Worm (Caenorhabditis elegans) whole organism, young adult: ENCODE data around the gene mes-6.

Source experiments
- B0035.1 ChIP-seq: sonication (generic microtip); optimal IDR thresholded peaks from 2 replicates; lab custom pipeline; 2016; ENCODE audit warnings: missing genetic modification characterization, mild to moderate bottlenecking, missing compliant biosample characterization, missing genotype, missing genetic modification reagents
- B0336.3 ChIP-seq: fragments of 200-800 bp; sonication (Bioruptor generic); IDR thresholded peaks from 2 replicates; pipeline ENCODE4 v1.3.6; 2022; ENCODE audit warnings: missing genetic modification characterization, missing compliant biosample characterization
- D2030.7 ChIP-seq: fragments of 200-800 bp; sonication (Bioruptor generic); IDR thresholded peaks from 2 replicates; pipeline ENCODE4 v1.3.6; 2022; ENCODE audit warnings: missing genetic modification reagents, missing genetic modification characterization, missing compliant biosample characterization
- F22D6.2 ChIP-seq: sonication (generic microtip); optimal IDR thresholded peaks from 2 replicates; lab custom pipeline; 2016; ENCODE audit warnings: mild to moderate bottlenecking, missing genetic modification characterization, missing compliant biosample characterization
- F33H1.4 ChIP-seq: fragments of 200-800 bp; sonication (Bioruptor generic); IDR thresholded peaks from 2 replicates; pipeline ENCODE4 v1.3.6; 2022; ENCODE audit warnings: missing genetic modification reagents, missing genetic modification characterization, missing compliant biosample characterization
- F49E8.2 ChIP-seq: sonication (generic microtip); optimal IDR thresholded peaks from 3 replicates; lab custom pipeline; 2017; ENCODE audit warnings: missing genetic modification characterization, mild to moderate bottlenecking, missing compliant biosample characterization, antibody characterized with exemption, moderate library complexity; ENCODE audit not compliant: insufficient read depth
- K11D2.4 ChIP-seq: fragments of 200-800 bp; sonication (Bioruptor generic); IDR thresholded peaks from 2 replicates; pipeline ENCODE4 v1.3.6; 2022; ENCODE audit warnings: missing genetic modification reagents, missing genetic modification characterization, missing compliant biosample characterization
- Y53F4B.3 ChIP-seq: fragments of 200-800 bp; sonication (Bioruptor generic); IDR thresholded peaks from 2 replicates; pipeline ENCODE4 v1.3.6; 2022; ENCODE audit warnings: missing genetic modification reagents, missing genetic modification characterization, missing compliant biosample characterization
- Y53G8AR.9 ChIP-seq: fragments of 200-800 bp; sonication (Bioruptor generic); conservative IDR thresholded peaks from 2 replicates; pipeline ENCODE4 v1.3.6; 2022; ENCODE audit warnings: missing genetic modification reagents, missing genetic modification characterization, missing compliant biosample characterization
- Y79H2A.3 ChIP-seq: fragments of 200-800 bp; sonication (Bioruptor generic); conservative IDR thresholded peaks from 2 replicates; pipeline ENCODE4 v1.3.6; 2022; ENCODE audit warnings: missing genetic modification reagents, missing genetic modification characterization, missing compliant biosample characterization
- Y95B8A.8 ChIP-seq: fragments of 200-800 bp; sonication (Bioruptor generic); IDR thresholded peaks from 2 replicates; pipeline ENCODE4 v1.3.6; 2022; ENCODE audit warnings: missing genetic modification reagents, missing genetic modification characterization, missing compliant biosample characterization
- ZK185.1 ChIP-seq: sonication (generic microtip); optimal IDR thresholded peaks from 2 replicates; lab custom pipeline; 2016; ENCODE audit warnings: mild to moderate bottlenecking, missing genetic modification characterization, missing compliant biosample characterization; ENCODE audit not compliant: poor library complexity, severe bottlenecking
- atf-7 ChIP-seq: sonication (generic microtip); optimal IDR thresholded peaks from 2 replicates; lab custom pipeline; 2017; ENCODE audit warnings: mild to moderate bottlenecking, missing genetic modification characterization, missing compliant biosample characterization
- athp-1 ChIP-seq: sonication (generic microtip); optimal IDR thresholded peaks from 2 replicates; lab custom pipeline; 2017; ENCODE audit warnings: mild to moderate bottlenecking, missing genetic modification characterization, missing compliant biosample characterization
- attf-5 ChIP-seq: fragments of 200-800 bp; sonication (Bioruptor generic); optimal IDR thresholded peaks from 2 replicates; lab custom pipeline; 2018; ENCODE audit warnings: mild to moderate bottlenecking, missing genetic modification characterization, missing compliant biosample characterization
- cebp-2 ChIP-seq: fragments of 200-800 bp; sonication (Bioruptor generic); IDR thresholded peaks from 2 replicates; pipeline ENCODE4 v1.3.6; 2022; ENCODE audit warnings: missing genetic modification characterization, missing compliant biosample characterization
- die-1 ChIP-seq: sonication (generic microtip); optimal IDR thresholded peaks from 2 replicates; lab custom pipeline; 2016; ENCODE audit warnings: missing genotype, mild to moderate bottlenecking, missing genetic modification characterization, missing compliant biosample characterization
- ets-4 ChIP-seq: fragments of 200-800 bp; sonication (Bioruptor generic); optimal IDR thresholded peaks from 2 replicates; lab custom pipeline; 2018; ENCODE audit warnings: mild to moderate bottlenecking, missing genetic modification characterization, missing compliant biosample characterization
- hlh-26 ChIP-seq: fragments of 200-800 bp; sonication (Bioruptor generic); conservative IDR thresholded peaks from 2 replicates; pipeline ENCODE4 v1.3.6; 2022; ENCODE audit warnings: missing genetic modification reagents, missing genetic modification characterization, missing compliant biosample characterization
- hrde-1 ChIP-seq: sonication (generic microtip); optimal IDR thresholded peaks from 2 replicates; lab custom pipeline; 2016; ENCODE audit warnings: missing genetic modification characterization, mild to moderate bottlenecking, missing compliant biosample characterization, moderate library complexity, missing genotype, missing genetic modification reagents, borderline replicate concordance
- let-607 ChIP-seq, 2 experiments: fragments of 200-800 bp in 1 of 2; sonication (Bioruptor generic) in 1 of 2; sonication (generic microtip) in 1 of 2; optimal IDR thresholded peaks; 2 replicates each; lab custom pipeline; 2016 to 2018; ENCODE audit warnings: mild to moderate bottlenecking in 2 of 2, missing compliant biosample characterization in 2 of 2, missing genetic modification characterization in 2 of 2, moderate library complexity in 2 of 2, missing genotype in 1 of 2
- lin-26 ChIP-seq: fragments of 200-800 bp; sonication (Bioruptor generic); IDR thresholded peaks from 2 replicates; pipeline ENCODE4 v1.3.6; 2022; ENCODE audit warnings: missing genetic modification reagents, missing genetic modification characterization, missing compliant biosample characterization
- madf-3 ChIP-seq: fragments of 200-800 bp; sonication (Bioruptor generic); IDR thresholded peaks from 2 replicates; pipeline ENCODE4 v1.3.6; 2022; ENCODE audit warnings: missing genetic modification reagents, missing genetic modification characterization, missing compliant biosample characterization
- madf-6 ChIP-seq: fragments of 200-800 bp; sonication (Bioruptor generic); IDR thresholded peaks from 2 replicates; pipeline ENCODE4 v1.3.6; 2022; ENCODE audit warnings: missing genetic modification reagents, missing genetic modification characterization, missing compliant biosample characterization
- nhr-120 ChIP-seq: fragments of 200-800 bp; sonication (Bioruptor generic); IDR thresholded peaks from 2 replicates; pipeline ENCODE4 v1.3.6; 2022; ENCODE audit warnings: missing genetic modification characterization, missing compliant biosample characterization
- pbrm-1 ChIP-seq: fragments of 200-800 bp; sonication (Bioruptor generic); IDR thresholded peaks from 2 replicates; pipeline ENCODE4 v1.3.6; 2022; ENCODE audit warnings: missing genetic modification reagents, missing genetic modification characterization, missing compliant biosample characterization
- pha-4 ChIP-seq: fragments of 150-350 bp; sonication (generic microtip); optimal IDR thresholded peaks from 2 replicates; lab custom pipeline; 2014; ENCODE audit warnings: missing biosample characterization, missing genetic modification reagents, missing genetic modification characterization
- repo-1 ChIP-seq: sonication (generic microtip); optimal IDR thresholded peaks from 2 replicates; lab custom pipeline; 2017; ENCODE audit warnings: mild to moderate bottlenecking, missing genetic modification characterization, missing compliant biosample characterization
- rpc-1 ChIP-seq, 2 experiments: fragments of 150-350 bp in 1 of 2; sonication (generic microtip) in 1 of 2; optimal IDR thresholded peaks; 2 replicates each; lab custom pipeline; 2014 to 2018; ENCODE audit warnings: missing biosample characterization in 1 of 2, missing genetic modification characterization in 1 of 2, missing genetic modification reagents in 1 of 2, missing genotype in 1 of 2
- snpc-3.4 ChIP-seq: sonication (generic microtip); optimal IDR thresholded peaks from 2 replicates; lab custom pipeline; 2017; ENCODE audit warnings: missing genetic modification characterization, mild to moderate bottlenecking, missing compliant biosample characterization, antibody characterized with exemption, moderate library complexity, missing genotype, missing genetic modification reagents
- snpc-4 ChIP-seq, 5 experiments: fragments of 150-350 bp in 1 of 5; sonication (generic microtip) in 4 of 5; optimal IDR thresholded peaks; 2 replicates each; lab custom pipeline; 2014 to 2018; ENCODE audit warnings: missing genetic modification characterization in 5 of 5, missing biosample characterization in 3 of 5, antibody characterized with exemption in 2 of 5, mild to moderate bottlenecking in 2 of 5, missing compliant biosample characterization in 2 of 5, missing genotype in 2 of 5, moderate library complexity in 2 of 5, missing genetic modification reagents in 1 of 5
- tbx-9 ChIP-seq: sonication (generic microtip); optimal IDR thresholded peaks from 2 replicates; lab custom pipeline; 2016; ENCODE audit warnings: borderline replicate concordance, missing genetic modification characterization, inconsistent platforms, missing compliant biosample characterization
- unc-130 ChIP-seq: sonication (generic microtip); optimal IDR thresholded peaks from 2 replicates; lab custom pipeline; 2016; ENCODE audit warnings: missing genetic modification reagents, missing genetic modification characterization, missing compliant biosample characterization
- unc-62 ChIP-seq: fragments of 150-350 bp; optimal IDR thresholded peaks from 2 replicates; lab custom pipeline; 2014; ENCODE audit warnings: missing biosample characterization, missing genetic modification reagents, missing genetic modification characterization
- xnd-1 ChIP-seq: sonication (generic microtip); optimal IDR thresholded peaks from 2 replicates; lab custom pipeline; 2016; ENCODE audit warnings: missing genotype, missing genetic modification reagents, missing genetic modification characterization, missing compliant biosample characterization
- ztf-26 ChIP-seq: sonication (generic microtip); optimal IDR thresholded peaks from 2 replicates; lab custom pipeline; 2017; ENCODE audit warnings: missing genetic modification characterization, missing compliant biosample characterization
- ztf-28 ChIP-seq: fragments of 200-800 bp; sonication (Bioruptor generic); IDR thresholded peaks from 2 replicates; pipeline ENCODE4 v1.3.6; 2022; ENCODE audit warnings: missing genetic modification reagents, missing genetic modification characterization, missing compliant biosample characterization
- ztf-3 ChIP-seq: fragments of 200-800 bp; sonication (Bioruptor generic); optimal IDR thresholded peaks from 2 replicates; lab custom pipeline; 2018; ENCODE audit warnings: mild to moderate bottlenecking, missing genetic modification characterization, missing compliant biosample characterization

The mes-6 gene

DNA sequence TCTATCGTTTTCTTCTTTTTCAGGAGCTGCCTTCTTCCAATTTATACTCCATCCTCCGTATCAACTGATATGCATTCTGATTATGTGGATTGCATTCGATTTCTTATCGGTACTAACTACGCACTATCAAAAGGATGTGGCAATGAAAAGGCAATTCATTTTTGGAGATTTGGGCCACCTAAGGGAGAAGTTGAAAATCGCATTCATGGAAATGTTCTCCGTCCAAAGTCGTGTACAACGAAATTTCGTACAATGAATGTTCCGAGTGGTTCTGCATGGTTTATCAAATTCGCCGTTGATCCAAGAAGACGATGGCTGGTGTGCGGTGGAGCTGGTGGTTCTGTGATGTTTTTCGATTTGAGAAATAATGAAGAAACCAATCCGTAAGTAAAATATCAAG is 1.6 kb downstream of the mes-6 start, which contains the start of gene C09G4.4:
Gene C09G4.4 (plus strand): TSS at position 301 of the 400 bp plus-strand sequence.
- TF ChIP-seq cebp-2 (GFP tag; lab: Robert Waterston, UW): no peak
- 0 out of 2 replicates have a peak, but pooled peaks have one; percentile 56 for TF ChIP-seq lin-26 (GFP tag; lab: Robert Waterston, UW)
- no peak for TF ChIP-seq B0035.1 (tag; lab: Kevin White, UChicago)
- 0 out of 2 replicates have a peak, but pooled peaks have one; percentile 5 for TF ChIP-seq F33H1.4 (GFP tag; lab: Robert Waterston, UW)
- no peak for TF ChIP-seq rpc-1 (optimal IDR thresholded peaks at IDR 0.05; lab: Kevin White, UChicago)
- TF ChIP-seq rpc-1 (tag; optimal IDR thresholded peaks at IDR 0.05; lab: Kevin White, UChicago): no peak
- no peak for TF ChIP-seq Y53F4B.3
- no peak for TF ChIP-seq madf-6 (GFP tag; lab: Robert Waterston, UW)
- TF ChIP-seq pha-4 (tag; lab: Kevin White, UChicago): no peak
- peak; percentile 9 for TF ChIP-seq athp-1
- no peak for TF ChIP-seq F22D6.2 (tag; lab: Kevin White, UChicago)
- no peak for TF ChIP-seq snpc-4 (GFP tag; optimal IDR thresholded peaks at IDR 0.05; lab: Kevin White, UChicago)
- TF ChIP-seq snpc-4 (tag; optimal IDR thresholded peaks at IDR 0.05; lab: Kevin White, UChicago): no peak

DNA sequence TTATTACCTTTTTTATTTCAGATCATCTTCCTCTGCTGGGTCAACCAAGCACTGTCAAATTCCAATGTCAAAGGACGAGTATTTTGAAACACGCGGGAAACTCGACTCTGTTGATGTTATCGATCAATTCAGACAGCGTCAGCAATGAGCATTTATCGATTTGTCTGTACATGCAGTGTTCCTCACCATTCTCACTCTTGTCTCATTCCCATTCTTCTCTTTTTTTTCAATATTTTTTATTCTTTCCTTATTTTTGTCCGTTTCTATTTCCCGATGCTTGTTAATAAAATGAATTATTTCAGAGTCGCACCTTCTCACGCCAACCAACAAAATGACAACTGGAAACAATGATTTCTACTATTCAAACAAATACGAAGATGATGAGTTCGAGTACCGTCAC is 2.5 kb downstream of the mes-6 start, which contains the start of gene cks-1:
Gene cks-1 (plus strand): TSS at position 301 of the 400 bp plus-strand sequence.
- TF ChIP-seq F33H1.4 (GFP tag; lab: Robert Waterston, UW) (no peak), die-1 (tag; lab: Kevin White, UChicago) (peak; percentile 26), atf-7 (tag; lab: Kevin White, UChicago) (no peak), hlh-26 (no peak), K11D2.4 (no peak), madf-3 (GFP tag; lab: Robert Waterston, UW) (no peak), ztf-26 (tag; lab: Kevin White, UChicago) (no peak), ets-4 (GFP tag; lab: Kevin White, UChicago) (no peak), B0336.3 (GFP tag; lab: Robert Waterston, UW) (0 out of 2 replicates have a peak, but pooled peaks have one; percentile 13), Y95B8A.8 (no peak), snpc-3.4 (peak; percentile 27), F49E8.2 (no peak), D2030.7 (no peak), Y79H2A.3 (no peak), attf-5 (GFP tag; lab: Kevin White, UChicago) (no peak), let-607 (tag; optimal IDR thresholded peaks at IDR 0.05; lab: Kevin White, UChicago) (no peak)

DNA sequence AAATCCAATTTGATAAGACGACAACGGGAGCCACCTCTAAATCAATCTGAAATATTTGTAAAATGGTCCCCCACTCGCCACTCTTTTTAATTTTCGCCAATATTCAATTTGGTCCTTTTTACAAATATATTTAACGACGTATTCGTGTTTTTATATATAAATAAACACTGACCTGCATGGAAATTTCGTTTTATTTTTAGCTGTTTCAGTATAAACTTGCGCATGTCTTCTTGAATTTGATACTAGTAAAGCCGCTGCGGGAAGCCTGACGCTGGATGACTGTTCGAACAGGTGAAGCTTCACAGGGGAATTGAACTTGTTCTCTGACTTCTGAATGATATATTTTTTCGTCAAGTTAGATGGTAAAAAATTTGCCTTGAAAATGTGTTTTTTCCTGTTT is 3.5 kb downstream of the mes-6 start:
- TF ChIP-seq ZK185.1 (tag; lab: Kevin White, UChicago) (no peak), unc-62 (GFP tag; lab: Kevin White, UChicago) (no peak), athp-1 (peak; percentile 4), unc-130 (peak; percentile 15), ztf-28 (GFP tag; lab: Robert Waterston, UW) (no peak), repo-1 (peak; percentile 42), snpc-3.4 (peak; percentile 28), madf-6 (GFP tag; lab: Robert Waterston, UW) (no peak; the same call in none of the 2 replicates), nhr-120 (GFP tag; lab: Robert Waterston, UW) (no peak), ets-4 (GFP tag; lab: Kevin White, UChicago) (no peak), Y79H2A.3 (peak; percentile 77; the same call in 1 of the 2 replicates), tbx-9 (tag; lab: Kevin White, UChicago) (no peak), ztf-3 (GFP tag; lab: Kevin White, UChicago) (no peak), pbrm-1 (GFP tag; lab: Robert Waterston, UW) (no peak), lin-26 (GFP tag; lab: Robert Waterston, UW) (0 out of 2 replicates have a peak, but pooled peaks have one; percentile 35), hrde-1 (peak; percentile 87), Y53G8AR.9 (GFP tag; lab: Robert Waterston, UW) (no peak; the same call in 1 of the 2 replicates), ztf-26 (tag; lab: Kevin White, UChicago) (no peak), xnd-1 (tag; lab: Kevin White, UChicago) (no peak)
- TF ChIP-seq, all 124 proteins: peak for 7
